Worm (Caenorhabditis elegans): ENCODE data around the gene Y57G11C.52.

The Y57G11C.52 gene

DNA sequence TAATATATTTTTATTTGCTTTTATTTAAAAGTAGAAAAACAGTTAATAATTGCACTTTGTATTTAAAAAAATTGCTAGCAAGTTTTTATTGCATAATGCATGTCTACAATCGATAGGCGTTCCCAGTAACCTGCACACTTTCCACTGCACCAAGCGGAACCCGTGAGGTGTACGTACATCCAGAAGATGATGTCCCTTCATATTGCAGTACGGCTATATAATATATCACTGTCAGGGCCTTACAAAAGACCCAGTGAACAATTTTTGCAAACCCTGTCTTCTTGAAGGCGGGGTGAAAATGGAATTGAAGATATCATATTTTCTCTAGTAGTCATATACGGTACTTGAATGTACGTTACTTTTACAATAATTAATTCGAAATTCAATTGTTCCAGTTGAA, 10.0 kb downstream of the Y57G11C.52 start:
- TF ChIP-seq fkh-10 (GFP tag; optimal IDR thresholded peaks at IDR 0.05): no peak
- TF ChIP-seq hlh-6 (tag; optimal IDR thresholded peaks at IDR 0.05): no peak
- no peak for TF ChIP-seq mec-3 (tag; optimal IDR thresholded peaks at IDR 0.05; ENCODE audit: borderline replicate concordance)
- no peak for TF ChIP-seq unc-42 (tag; optimal IDR thresholded peaks at IDR 0.05)
- TF ChIP-seq ceh-9 (tag; optimal IDR thresholded peaks at IDR 0.05): no peak
- TF ChIP-seq ceh-22 (tag; optimal IDR thresholded peaks at IDR 0.05): no peak
- TF ChIP-seq ceh-30 (tag; optimal IDR thresholded peaks at IDR 0.05): no peak
- TF ChIP-seq sox-4 (tag; optimal IDR thresholded peaks at IDR 0.05): no peak
- TF ChIP-seq hlh-8 (tag; optimal IDR thresholded peaks at IDR 0.05): no peak
- TF ChIP-seq ama-1 (optimal IDR thresholded peaks at IDR 0.05): no peak
- TF ChIP-seq ceh-2 (tag; optimal IDR thresholded peaks at IDR 0.05): no peak

ce11 chrIV:14864529-14864928, 10.7 kb downstream of the Y57G11C.52 start:
- TF ChIP-seq dmd-4 (tag; optimal IDR thresholded peaks at IDR 0.05; ENCODE audit: borderline replicate concordance) (no peak), sox-2 (GFP tag; IDR thresholded peaks at IDR 0.05) (no peak), pqm-1 (tag; optimal IDR thresholded peaks at IDR 0.05) (no peak), sox-4 (tag; optimal IDR thresholded peaks at IDR 0.05) (no peak), npax-4 (tag; optimal IDR thresholded peaks at IDR 0.05) (no peak), ceh-14 (tag; optimal IDR thresholded peaks at IDR 0.05) (no peak), ceh-2 (tag; optimal IDR thresholded peaks at IDR 0.05) (no peak), madf-2 (tag; optimal IDR thresholded peaks at IDR 0.05) (no peak), fax-1 (tag; optimal IDR thresholded peaks at IDR 0.05) (no peak), gmeb-2 (tag; optimal IDR thresholded peaks at IDR 0.05) (no peak), ceh-31 (tag; optimal IDR thresholded peaks at IDR 0.05) (no peak), Y22D7AL.16 (tag; optimal IDR thresholded peaks at IDR 0.05) (no peak)

DNA sequence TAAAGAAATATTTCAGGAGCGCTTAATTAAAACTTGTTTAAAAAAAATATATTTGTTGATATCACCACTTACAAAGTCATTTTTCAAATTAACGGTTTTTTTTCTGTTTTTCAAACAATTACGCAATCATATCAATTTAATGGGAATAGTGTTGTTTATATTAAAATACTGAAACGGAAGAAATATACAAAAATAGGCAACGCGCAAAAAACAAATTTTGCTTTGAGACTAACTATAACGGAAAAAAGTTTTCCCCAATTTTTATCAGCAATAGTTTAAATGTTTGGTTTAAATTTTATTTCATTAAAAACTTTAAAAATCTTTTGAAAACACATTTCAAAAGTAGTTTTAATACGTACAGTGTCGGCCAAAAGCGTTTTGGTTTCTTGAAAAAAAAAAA, 14.8 kb downstream of the Y57G11C.52 start:
- TF ChIP-seq pqm-1 (tag; optimal IDR thresholded peaks at IDR 0.05): no peak
- no peak for TF ChIP-seq unc-42 (tag; optimal IDR thresholded peaks at IDR 0.05)
- no peak for TF ChIP-seq hlh-8 (tag; optimal IDR thresholded peaks at IDR 0.05)
- no peak for TF ChIP-seq hlh-13 (GFP tag; optimal IDR thresholded peaks at IDR 0.05)
- TF ChIP-seq ets-4 (tag; optimal IDR thresholded peaks at IDR 0.05): no peak
- no peak for TF ChIP-seq ceh-45 (GFP tag; IDR thresholded peaks at IDR 0.05)
- no peak for TF ChIP-seq hlh-15 (tag; optimal IDR thresholded peaks at IDR 0.05)
- TF ChIP-seq ceh-2 (tag; optimal IDR thresholded peaks at IDR 0.05): no peak
- TF ChIP-seq tbx-7 (tag; optimal IDR thresholded peaks at IDR 0.05): no peak
- TF ChIP-seq ceh-30 (tag; optimal IDR thresholded peaks at IDR 0.05): no peak
- TF ChIP-seq zip-5 (tag; optimal IDR thresholded peaks at IDR 0.05): no peak

- peak; percentile 75 for TF ChIP-seq nfya-1 (tag; optimal IDR thresholded peaks at IDR 0.05)
- TF ChIP-seq ztf-16 (tag; optimal IDR thresholded peaks at IDR 0.05): no peak
- TF ChIP-seq ceh-30 (tag; optimal IDR thresholded peaks at IDR 0.05): no peak
Measured at ce11 chrIV:14869844-14870433, 16.1 kb downstream of the Y57G11C.52 start.

DNA sequence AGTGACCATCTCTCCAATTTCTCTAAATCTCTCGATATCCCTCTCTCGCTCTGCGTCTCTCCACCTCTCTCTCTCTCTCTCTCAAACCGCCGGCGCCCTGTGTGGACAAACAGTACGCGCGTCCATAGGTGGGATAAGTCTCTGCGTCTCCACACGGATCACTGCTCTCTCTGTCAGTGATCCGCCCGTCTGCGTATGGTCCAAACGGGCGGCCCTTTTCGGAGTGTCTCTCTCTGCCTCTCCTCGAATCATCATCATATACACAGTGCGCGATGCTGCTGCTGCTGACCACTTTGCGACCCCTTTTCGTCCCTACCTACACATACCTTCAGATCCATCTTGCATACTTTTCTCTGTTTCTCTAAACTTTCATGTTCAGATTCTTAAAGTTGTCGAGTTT, 18.5 kb downstream of the Y57G11C.52 start:
- TF ChIP-seq ets-4 (tag; optimal IDR thresholded peaks at IDR 0.05) (peak; percentile 9), unc-42 (tag; optimal IDR thresholded peaks at IDR 0.05) (no peak), ceh-30 (tag; optimal IDR thresholded peaks at IDR 0.05) (no peak), ceh-14 (tag; optimal IDR thresholded peaks at IDR 0.05) (no peak), T23F11.4 (GFP tag; optimal IDR thresholded peaks at IDR 0.05) (no peak), zip-5 (tag; optimal IDR thresholded peaks at IDR 0.05) (no peak), sox-2 (GFP tag; IDR thresholded peaks at IDR 0.05) (no peak), ceh-6 (GFP tag; optimal IDR thresholded peaks at IDR 0.05) (no peak), rnt-1 (tag; optimal IDR thresholded peaks at IDR 0.05) (peak; percentile 63), Y22D7AL.16 (tag; optimal IDR thresholded peaks at IDR 0.05) (no peak), C08G9.2 (tag; optimal IDR thresholded peaks at IDR 0.05) (peak; percentile 33), nhr-232 (tag; optimal IDR thresholded peaks at IDR 0.05) (peak; percentile 1), npax-4 (tag; optimal IDR thresholded peaks at IDR 0.05) (no peak), ceh-31 (tag; optimal IDR thresholded peaks at IDR 0.05) (peak; percentile 49), nhr-11 (tag; optimal IDR thresholded peaks at IDR 0.05) (no peak), sdc-2 (tag; optimal IDR thresholded peaks at IDR 0.05) (no peak), hlh-8 (tag; optimal IDR thresholded peaks at IDR 0.05) (no peak), hlh-13 (GFP tag; optimal IDR thresholded peaks at IDR 0.05) (no peak), K09A11.1 (tag; optimal IDR thresholded peaks at IDR 0.05; ENCODE audit: insufficient read depth) (no peak), ceh-9 (tag; optimal IDR thresholded peaks at IDR 0.05) (no peak), fkh-10 (GFP tag; optimal IDR thresholded peaks at IDR 0.05) (no peak), dve-1 (tag; optimal IDR thresholded peaks at IDR 0.05) (no peak), pha-2 (tag; optimal IDR thresholded peaks at IDR 0.05) (peak; percentile 32), dmd-4 (tag; optimal IDR thresholded peaks at IDR 0.05; ENCODE audit: borderline replicate concordance) (no peak), K02D7.2 (tag; optimal IDR thresholded peaks at IDR 0.05) (no peak), fkh-6 (tag; optimal IDR thresholded peaks at IDR 0.05) (no peak), elt-2 (tag; optimal IDR thresholded peaks at IDR 0.05) (no peak), ceh-48 (tag; optimal IDR thresholded peaks at IDR 0.05) (no peak)
